Fruit fly (Drosophila melanogaster) whole organism, wandering third instar larva: ENCODE data around the gene Efhc1.1.

ENCODE experiments used
- Abd-B ChIP-seq: fragments of >200 bp; optimal IDR thresholded peaks from 2 replicates; lab custom pipeline; 2017; ENCODE audit warnings: missing biosample characterization, missing genetic modification characterization
- CG32264 ChIP-seq: fragments of 200-800 bp; sonication (Bioruptor generic); optimal IDR thresholded peaks from 2 replicates; lab custom pipeline; 2016; ENCODE audit warnings: missing biosample characterization, missing genetic modification characterization
- CG9705 ChIP-seq: fragments of 200-800 bp; sonication (Bioruptor generic); optimal IDR thresholded peaks from 2 replicates; lab custom pipeline; 2018; ENCODE audit warnings: missing biosample characterization, mild to moderate bottlenecking, missing genetic modification characterization
- CrebA ChIP-seq: fragments of 200-800 bp; sonication (Bioruptor generic); optimal IDR thresholded peaks from 2 replicates; lab custom pipeline; 2016; ENCODE audit warnings: missing biosample characterization, mild to moderate bottlenecking, missing genetic modification characterization, borderline replicate concordance
- Dfd ChIP-seq: fragments of >200 bp; optimal IDR thresholded peaks from 2 replicates; lab custom pipeline; 2017; ENCODE audit warnings: missing biosample characterization, missing genetic modification characterization
- Dif ChIP-seq: fragments of 200-275, 200-300 bp; sonication (Bioruptor generic); optimal IDR thresholded peaks from 2 replicates; lab custom pipeline; 2018; ENCODE audit warnings: missing biosample characterization, missing genetic modification characterization; ENCODE audit not compliant: partially characterized antibody
- GATAd ChIP-seq: sonication (Bioruptor generic); optimal IDR thresholded peaks from 2 replicates; lab custom pipeline; 2016; ENCODE audit warnings: missing biosample characterization, missing genetic modification characterization
- HLH106 ChIP-seq: fragments of 200-800 bp; optimal IDR thresholded peaks from 3 replicates; lab custom pipeline; 2019; ENCODE audit warnings: missing biosample characterization, mild to moderate bottlenecking, missing genetic modification characterization, moderate library complexity
- Hnf4 ChIP-seq: fragments of 200-800 bp; sonication (Bioruptor generic); optimal IDR thresholded peaks from 2 replicates; lab custom pipeline; 2016; ENCODE audit warnings: missing biosample characterization, mild to moderate bottlenecking, missing genetic modification characterization
- Hr78 ChIP-seq: fragments of >200 bp; optimal IDR thresholded peaks from 2 replicates; lab custom pipeline; 2017; ENCODE audit warnings: missing biosample characterization, missing genetic modification characterization
- Hr83 ChIP-seq: fragments of 200-300 bp; sonication (Bioruptor generic); optimal IDR thresholded peaks from 2 replicates; lab custom pipeline; 2016; ENCODE audit warnings: missing biosample characterization, mild to moderate bottlenecking, missing genetic modification characterization, moderate library complexity; ENCODE audit not compliant: poor library complexity, severe bottlenecking
- Jra ChIP-seq: sonication (Bioruptor generic); optimal IDR thresholded peaks from 2 replicates; lab custom pipeline; 2016; ENCODE audit warnings: missing biosample characterization, missing genetic modification characterization
- Mio ChIP-seq: sonication (Bioruptor generic); optimal IDR thresholded peaks from 2 replicates; lab custom pipeline; 2016; ENCODE audit warnings: missing biosample characterization, missing genetic modification characterization
- Myc ChIP-seq: fragments of >200 bp; optimal IDR thresholded peaks from 2 replicates; lab custom pipeline; 2017
- N ChIP-seq: fragments of >200 bp; optimal IDR thresholded peaks from 2 replicates; lab custom pipeline; 2018; ENCODE audit warnings: missing biosample characterization, missing external identifiers, missing genetic modification characterization
- OdsH ChIP-seq: fragments of 200-800 bp; sonication (Bioruptor generic); optimal IDR thresholded peaks from 2 replicates; lab custom pipeline; 2016; ENCODE audit warnings: missing biosample characterization, mild to moderate bottlenecking, missing genetic modification characterization
- Rel ChIP-seq, 2 experiments: fragments of 200-800 bp; sonication (Bioruptor generic) in 1 of 2; optimal IDR thresholded peaks; 2 replicates in 1 of 2; 3 replicates in 1 of 2; lab custom pipeline; 2016 to 2019; ENCODE audit warnings: mild to moderate bottlenecking in 2 of 2, missing biosample characterization in 2 of 2, missing genetic modification characterization in 2 of 2, moderate library complexity in 1 of 2
- Sp1 ChIP-seq: fragments of 200-800 bp; sonication (Bioruptor generic); optimal IDR thresholded peaks from 3 replicates; lab custom pipeline; 2019; ENCODE audit warnings: missing biosample characterization, mild to moderate bottlenecking, missing genetic modification characterization, moderate library complexity
- Vsx2 ChIP-seq: fragments of 200-300, 225-300 bp; sonication (Bioruptor generic); optimal IDR thresholded peaks from 2 replicates; lab custom pipeline; 2018; ENCODE audit warnings: missing biosample characterization, missing genetic modification characterization; ENCODE audit not compliant: partially characterized antibody
- br ChIP-seq: fragments of 200-800 bp; sonication (Bioruptor generic); optimal IDR thresholded peaks from 2 replicates; lab custom pipeline; 2016; ENCODE audit warnings: missing biosample characterization, missing genetic modification characterization
- brk ChIP-seq: fragments of 200-800 bp; sonication (Bioruptor generic); optimal IDR thresholded peaks from 2 replicates; lab custom pipeline; 2016; ENCODE audit warnings: missing biosample characterization, mild to moderate bottlenecking, missing genetic modification characterization
- dl ChIP-seq, 2 experiments: fragments of 175-275, 200-275 bp in 1 of 2; fragments of 200-275 bp in 1 of 2; sonication (Bioruptor generic); optimal IDR thresholded peaks; lab custom pipeline; 2018; ENCODE audit warnings: mild to moderate bottlenecking in 2 of 2, missing biosample characterization in 2 of 2, missing genetic modification characterization in 2 of 2, moderate library complexity in 2 of 2; ENCODE audit not compliant: partially characterized antibody in 2 of 2, insufficient read depth in 1 of 2
- dmrt93B ChIP-seq: fragments of 200-800 bp; sonication (Bioruptor generic); optimal IDR thresholded peaks from 2 replicates; lab custom pipeline; 2018; ENCODE audit warnings: missing biosample characterization, mild to moderate bottlenecking, missing genetic modification characterization
- dsf ChIP-seq: sonication (Bioruptor generic); optimal IDR thresholded peaks from 2 replicates; lab custom pipeline; 2016; ENCODE audit warnings: missing biosample characterization, missing genetic modification characterization, borderline replicate concordance
- ey ChIP-seq: fragments of 200-800 bp; sonication (Bioruptor generic); optimal IDR thresholded peaks from 2 replicates; lab custom pipeline; 2016; ENCODE audit warnings: missing biosample characterization, missing genetic modification characterization
- foxo ChIP-seq, 2 experiments: fragments of 200-800 bp; sonication (Bioruptor generic); optimal IDR thresholded peaks; 2 replicates in 1 of 2; 3 replicates in 1 of 2; lab custom pipeline; 2016 to 2017; ENCODE audit warnings: missing biosample characterization in 2 of 2, missing genetic modification characterization in 2 of 2
- fru ChIP-seq: fragments of 200-800 bp; sonication (Bioruptor generic); optimal IDR thresholded peaks from 3 replicates; lab custom pipeline; 2016; ENCODE audit warnings: missing biosample characterization, mild to moderate bottlenecking, missing genetic modification characterization
- h ChIP-seq: fragments of 200-800 bp; sonication (Bioruptor generic); optimal IDR thresholded peaks from 3 replicates; lab custom pipeline; 2016; ENCODE audit warnings: missing biosample characterization, mild to moderate bottlenecking, missing genetic modification characterization
- jim ChIP-seq: fragments of 175-275, 200-325 bp; sonication (Bioruptor generic); optimal IDR thresholded peaks from 2 replicates; lab custom pipeline; 2016; ENCODE audit warnings: missing biosample characterization, mild to moderate bottlenecking, missing genetic modification characterization
- lola ChIP-seq: fragments of >200 bp; optimal IDR thresholded peaks from 2 replicates; lab custom pipeline; 2017; ENCODE audit warnings: missing biosample characterization, missing genetic modification characterization
- pan ChIP-seq: fragments of >200 bp; optimal IDR thresholded peaks from 2 replicates; lab custom pipeline; 2017
- psq ChIP-seq: fragments of 200-800 bp; sonication (Bioruptor generic); optimal IDR thresholded peaks from 3 replicates; lab custom pipeline; 2017; ENCODE audit warnings: missing biosample characterization, mild to moderate bottlenecking, missing genetic modification characterization, moderate library complexity
- rgr ChIP-seq: fragments of 200-800 bp; sonication (Bioruptor generic); optimal IDR thresholded peaks from 3 replicates; lab custom pipeline; 2016; ENCODE audit warnings: missing biosample characterization, mild to moderate bottlenecking, missing genetic modification characterization
- sage ChIP-seq: fragments of 200-800 bp; sonication (Bioruptor generic); optimal IDR thresholded peaks from 2 replicates; lab custom pipeline; 2016; ENCODE audit warnings: missing biosample characterization, mild to moderate bottlenecking, missing genetic modification characterization
- sv ChIP-seq: fragments of 200-800 bp; sonication (Bioruptor generic); optimal IDR thresholded peaks from 3 replicates; lab custom pipeline; 2016; ENCODE audit warnings: missing biosample characterization, missing genetic modification characterization
- tai ChIP-seq: sonication (Bioruptor generic); optimal IDR thresholded peaks from 2 replicates; lab custom pipeline; 2016; ENCODE audit warnings: missing biosample characterization, missing genetic modification characterization
- usp ChIP-seq: fragments of >200 bp; optimal IDR thresholded peaks from 2 replicates; lab custom pipeline; 2017; ENCODE audit warnings: missing biosample characterization, missing genetic modification characterization
- woc ChIP-seq: sonication (Bioruptor generic); optimal IDR thresholded peaks from 2 replicates; lab custom pipeline; 2016; ENCODE audit warnings: missing biosample characterization, mild to moderate bottlenecking, missing genetic modification characterization

Gene Efhc1.1

DNA sequence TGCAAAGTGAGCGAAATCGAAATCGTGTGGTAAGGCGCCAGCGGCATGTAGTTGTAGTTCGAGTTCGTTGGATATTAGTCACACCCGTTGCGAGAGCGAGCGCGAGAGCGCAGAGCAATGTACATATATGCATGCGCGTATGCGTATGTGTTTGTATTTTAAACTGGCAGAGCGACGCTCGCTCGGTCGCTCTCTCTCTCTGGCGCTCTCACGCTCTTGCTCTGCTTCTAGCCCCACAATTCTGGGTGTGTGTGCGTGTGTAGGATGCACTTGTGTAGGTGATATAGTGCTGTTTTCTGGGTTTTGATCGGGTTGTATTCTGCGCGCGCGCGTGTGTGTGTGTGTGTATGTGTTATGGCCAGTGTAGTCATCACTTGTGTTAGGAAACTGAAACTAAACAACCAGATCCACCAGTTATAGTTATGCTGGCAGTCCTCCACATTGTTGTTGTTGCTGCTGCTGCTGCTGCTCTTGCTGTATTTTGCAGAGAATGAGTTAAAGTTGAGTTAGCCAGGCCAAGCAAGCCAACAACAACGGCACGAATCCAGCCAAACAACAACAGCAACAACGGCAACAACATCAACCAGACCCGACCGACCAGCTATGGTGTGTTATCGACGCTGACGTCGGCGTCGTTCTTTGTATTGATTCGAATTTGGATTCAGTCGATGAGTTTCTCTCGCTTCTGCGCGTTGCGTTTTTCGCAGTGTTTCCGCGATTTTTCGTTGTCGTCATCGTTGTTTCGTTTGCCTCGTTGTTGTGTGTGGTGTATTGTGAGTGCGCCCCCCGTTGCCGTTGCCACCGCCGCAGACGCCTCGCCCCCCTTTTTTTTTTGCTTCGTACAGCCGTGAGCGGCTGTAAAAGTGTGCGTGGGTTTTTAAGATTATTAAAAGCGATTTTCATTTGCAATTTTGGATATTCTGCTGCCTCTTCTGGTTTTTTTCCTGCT is 28.4 kb upstream of the Efhc1.1 start:
- TF ChIP-seq Vsx2 (GFP tag; lab: Kevin White, UChicago) (peak; percentile 93), Dif (peak; percentile 99), dmrt93B (no peak), rgr (GFP tag; lab: Kevin White, UChicago) (peak; percentile 23), Jra (GFP tag; lab: Kevin White, UChicago) (peak; percentile 50), pan (lab: Kevin White, UChicago) (no peak), Rel (GFP tag; optimal IDR thresholded peaks at IDR 0.05; lab: Kevin White, UChicago) (peak; percentile 17), Rel (tag; optimal IDR thresholded peaks at IDR 0.05; lab: Kevin White, UChicago) (peak; percentile 28), CG32264 (GFP tag; lab: Kevin White, UChicago) (peak; percentile 22), N (peak; percentile 91), ey (GFP tag; lab: Kevin White, UChicago) (peak; percentile 16), GATAd (GFP tag; lab: Kevin White, UChicago) (no peak), CG9705 (no peak), lola (GFP tag; lab: Kevin White, UChicago) (no peak), brk (GFP tag; lab: Kevin White, UChicago) (peak; percentile 66), Mio (no peak), foxo (GFP tag; optimal IDR thresholded peaks at IDR 0.05; lab: Kevin White, UChicago) (peak; percentile 15 to 53), Hr83 (GFP tag; lab: Kevin White, UChicago) (peak; percentile 69), Hnf4 (GFP tag; lab: Kevin White, UChicago) (peak; percentile 2), tai (no peak), sage (peak; percentile 44), Abd-B (peak; percentile 41), h (GFP tag; lab: Kevin White, UChicago) (peak; percentile 46), HLH106 (no peak), br (GFP tag; lab: Kevin White, UChicago) (peak; percentile 47), jim (GFP tag; lab: Kevin White, UChicago) (peak; percentile 26), woc (GFP tag; lab: Kevin White, UChicago) (peak; percentile 40), Dfd (GFP tag; lab: Kevin White, UChicago) (no peak), fru (GFP tag; lab: Kevin White, UChicago) (peak; percentile 13), OdsH (peak; percentile 17), CrebA (GFP tag; lab: Kevin White, UChicago) (peak; percentile 70), Sp1 (peak; percentile 15), dl (GFP tag; optimal IDR thresholded peaks at IDR 0.05; lab: Kevin White, UChicago; ENCODE audit: insufficient read depth in 1 of 2, partially characterized antibody in 2 of 2) (peak; percentile 98 to 99), sv (no peak), Hr78 (GFP tag; lab: Kevin White, UChicago) (peak; percentile 5), usp (no peak), psq (GFP tag; lab: Kevin White, UChicago) (peak; percentile 65), Myc (lab: Kevin White, UChicago) (no peak), dsf (GFP tag; lab: Kevin White, UChicago) (peak; percentile 40)

dm6 chrX:15809255-15809654 is 25.7 kb upstream of the Efhc1.1 start, which contains the start of gene CG8509:
CG8509 (plus strand) TSS chrX:15809555.
- no peak for TF ChIP-seq Vsx2 (GFP tag; lab: Kevin White, UChicago)
- no peak for TF ChIP-seq lola (GFP tag; lab: Kevin White, UChicago)
- TF ChIP-seq OdsH = no peak
- TF ChIP-seq Sp1 = no peak
- no peak for TF ChIP-seq br (GFP tag; lab: Kevin White, UChicago)
- TF ChIP-seq woc (GFP tag; lab: Kevin White, UChicago) = no peak
- TF ChIP-seq Jra (GFP tag; lab: Kevin White, UChicago) = no peak
- no peak for TF ChIP-seq psq (GFP tag; lab: Kevin White, UChicago)
- TF ChIP-seq Dif = no peak
- TF ChIP-seq fru (GFP tag; lab: Kevin White, UChicago) = no peak
- no peak for TF ChIP-seq foxo (GFP tag; optimal IDR thresholded peaks at IDR 0.05; lab: Kevin White, UChicago)
- TF ChIP-seq HLH106 = no peak
- TF ChIP-seq Hr83 (GFP tag; lab: Kevin White, UChicago) = no peak
- no peak for TF ChIP-seq brk (GFP tag; lab: Kevin White, UChicago)
- no peak for TF ChIP-seq Abd-B
- TF ChIP-seq pan (lab: Kevin White, UChicago) = no peak
- TF ChIP-seq rgr (GFP tag; lab: Kevin White, UChicago) = no peak
